Worm (Caenorhabditis elegans): Measurements from ENCODE around the gene T10H9.8.

Gene T10H9.8

DNA sequence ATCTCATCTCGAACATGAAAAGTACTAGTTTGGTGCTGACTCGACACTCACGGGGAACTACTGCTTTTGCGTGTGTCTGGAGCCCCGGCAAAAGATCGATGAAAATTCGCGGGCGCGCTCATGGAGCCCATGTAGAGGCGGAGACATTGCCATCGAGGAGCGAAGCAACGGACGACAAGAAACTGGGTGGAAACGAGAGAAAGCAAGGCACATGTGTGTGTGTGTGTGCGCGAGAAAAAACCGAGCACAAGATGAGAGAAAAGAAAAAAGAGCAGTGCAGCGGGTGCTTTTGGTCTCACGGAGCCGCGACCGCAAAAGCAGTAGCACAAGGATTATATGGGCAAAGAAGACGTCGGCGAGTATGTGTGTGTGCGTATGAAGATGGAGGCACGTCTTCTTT is 6.6 kb downstream of the T10H9.8 start:
- TF ChIP-seq ceh-82 (tag; optimal IDR thresholded peaks at IDR 0.05), result peak; percentile 85
- TF ChIP-seq nfya-1 (tag; optimal IDR thresholded peaks at IDR 0.05; ENCODE audit: insufficient read depth), result peak; percentile 57
- peak; percentile 5 for TF ChIP-seq tbx-2 (tag; optimal IDR thresholded peaks at IDR 0.05)
- TF ChIP-seq hmg-11 (tag; optimal IDR thresholded peaks at IDR 0.05), result peak; percentile 83
- peak; percentile 9 for TF ChIP-seq unc-62 (GFP tag; optimal IDR thresholded peaks at IDR 0.05)
- no peak for TF ChIP-seq zag-1 (tag; optimal IDR thresholded peaks at IDR 0.05)
- TF ChIP-seq snpc-4 (tag; optimal IDR thresholded peaks at IDR 0.05), result peak; percentile 81
- TF ChIP-seq lin-39 (tag; optimal IDR thresholded peaks at IDR 0.05), result peak; percentile 86
- peak; percentile 52 for TF ChIP-seq lin-15B (tag; optimal IDR thresholded peaks at IDR 0.05)
- no peak for TF ChIP-seq sea-2 (GFP tag; optimal IDR thresholded peaks at IDR 0.05)

DNA sequence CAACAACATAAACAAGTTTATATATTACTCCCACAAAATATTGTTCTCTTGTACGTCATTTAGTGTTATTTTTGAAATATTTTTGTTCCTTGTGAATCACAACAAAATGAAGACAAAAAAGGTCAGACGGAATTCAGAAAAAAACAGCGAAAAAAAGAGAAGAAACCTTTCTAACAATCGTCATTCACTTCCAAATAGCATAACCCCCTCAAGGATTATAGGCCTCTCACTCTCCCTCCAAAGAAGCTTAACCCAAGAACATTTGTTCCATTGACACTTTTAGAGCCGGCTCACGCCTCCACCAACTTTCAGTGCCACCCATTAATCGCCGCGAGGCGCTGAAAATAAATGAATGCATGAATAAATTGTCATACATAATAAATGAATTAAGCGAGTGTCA is 7.4 kb downstream of the T10H9.8 start:
- TF ChIP-seq fkh-10 (GFP tag; optimal IDR thresholded peaks at IDR 0.05) (no peak), nhr-23 (tag; optimal IDR thresholded peaks at IDR 0.05) (no peak), nhr-43 (tag; optimal IDR thresholded peaks at IDR 0.05; ENCODE audit: poor library complexity, severe bottlenecking) (no peak), pha-4 (tag; optimal IDR thresholded peaks at IDR 0.05) (no peak), lin-39 (tag; optimal IDR thresholded peaks at IDR 0.05) (peak; percentile 24), unc-62 (GFP tag; optimal IDR thresholded peaks at IDR 0.05) (no peak), eor-1 (tag; optimal IDR thresholded peaks at IDR 0.05) (no peak)

DNA sequence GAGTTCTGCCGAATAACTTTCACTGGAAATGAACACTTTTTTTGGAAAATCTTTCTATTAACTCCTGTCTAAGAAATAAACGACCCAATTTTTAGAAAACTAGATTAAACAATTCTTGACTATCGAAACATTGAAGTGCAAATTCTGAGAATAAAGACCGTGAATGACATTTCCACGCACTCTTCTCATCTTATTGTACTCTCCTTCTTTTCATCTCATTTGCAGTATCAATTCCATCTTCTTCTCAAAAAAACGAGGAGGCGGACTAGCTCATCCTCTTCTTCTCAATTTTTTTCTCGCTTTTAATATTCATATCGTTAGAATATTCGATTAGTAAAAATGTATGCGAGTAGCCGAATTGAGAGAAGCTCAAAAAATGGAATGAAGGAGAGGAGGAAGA is 9.5 kb downstream of the T10H9.8 start:
- TF ChIP-seq mml-1 (tag; optimal IDR thresholded peaks at IDR 0.05), result no peak
- TF ChIP-seq elt-1 (tag; optimal IDR thresholded peaks at IDR 0.05), result no peak
- TF ChIP-seq elt-2 (tag; optimal IDR thresholded peaks at IDR 0.05), result no peak
- TF ChIP-seq nhr-76 (tag; optimal IDR thresholded peaks at IDR 0.05), result no peak
- no peak for TF ChIP-seq nhr-23 (tag; optimal IDR thresholded peaks at IDR 0.05)
- TF ChIP-seq pqm-1 (tag; optimal IDR thresholded peaks at IDR 0.05), result no peak
- no peak for TF ChIP-seq elt-3 (tag; optimal IDR thresholded peaks at IDR 0.05)
- TF ChIP-seq jun-1 (tag; optimal IDR thresholded peaks at IDR 0.05), result no peak
- TF ChIP-seq tbx-2 (tag; optimal IDR thresholded peaks at IDR 0.05), result no peak
- no peak for TF ChIP-seq ceh-16 (tag; optimal IDR thresholded peaks at IDR 0.05)
- no peak for TF ChIP-seq ceh-28 (tag; optimal IDR thresholded peaks at IDR 0.05)
- no peak for TF ChIP-seq egl-5 (tag; optimal IDR thresholded peaks at IDR 0.05)

DNA sequence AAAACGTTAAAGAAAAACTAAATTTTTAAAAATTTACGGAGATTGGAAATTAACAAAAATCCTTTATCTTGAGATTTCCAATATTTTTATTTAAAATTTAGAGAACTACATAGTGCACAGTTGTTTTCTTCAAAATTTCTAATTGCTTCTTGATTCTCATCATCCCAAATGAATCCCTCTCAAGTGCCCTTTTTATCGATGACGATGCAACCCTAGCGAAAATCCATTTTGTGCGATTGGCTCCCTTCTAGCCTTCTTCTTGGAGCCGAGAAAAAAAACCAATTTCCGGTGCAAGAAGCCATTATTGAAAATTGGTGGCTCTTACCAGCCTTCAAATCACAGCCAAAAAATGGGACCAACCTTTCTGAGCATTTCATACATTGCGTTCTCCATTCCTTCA is 10.4 kb downstream of the T10H9.8 start:
- TF ChIP-seq egl-5 (tag; optimal IDR thresholded peaks at IDR 0.05) (no peak), R02D3.7 (tag; optimal IDR thresholded peaks at IDR 0.05) (no peak), fkh-10 (GFP tag; optimal IDR thresholded peaks at IDR 0.05) (no peak), zag-1 (tag; optimal IDR thresholded peaks at IDR 0.05) (no peak), unc-39 (tag; optimal IDR thresholded peaks at IDR 0.05) (no peak), nhr-76 (tag; optimal IDR thresholded peaks at IDR 0.05) (no peak), nfya-1 (tag; optimal IDR thresholded peaks at IDR 0.05; ENCODE audit: insufficient read depth) (no peak), elt-1 (tag; optimal IDR thresholded peaks at IDR 0.05) (no peak), mdl-1 (tag; optimal IDR thresholded peaks at IDR 0.05) (no peak), egl-27 (tag; optimal IDR thresholded peaks at IDR 0.05) (no peak)

DNA sequence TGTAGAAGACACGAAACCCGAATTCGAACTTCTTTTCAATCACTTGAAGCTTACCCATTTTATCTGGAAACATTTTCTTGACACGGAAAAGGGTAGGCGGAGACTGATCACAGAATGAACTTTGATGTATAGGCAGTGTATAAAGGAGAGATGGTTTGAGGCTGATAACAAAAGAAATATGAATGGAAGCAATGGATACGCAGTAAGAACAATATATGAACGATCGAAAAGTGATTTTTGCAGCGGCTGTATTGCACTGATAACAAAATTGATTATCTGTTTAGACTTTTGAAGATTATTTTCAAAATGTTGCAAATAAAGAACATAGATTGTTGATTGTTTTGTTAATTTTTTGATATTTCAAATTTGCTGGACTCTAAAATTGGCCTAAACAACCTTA is 13.6 kb downstream of the T10H9.8 start, which contains the start of gene pmp-5:
pmp-5 (minus strand) TSS at position 63 of the 400 bp plus-strand sequence.
- TF ChIP-seq snpc-4 (tag; optimal IDR thresholded peaks at IDR 0.05), result no peak
- TF ChIP-seq pqm-1 (tag; optimal IDR thresholded peaks at IDR 0.05), result peak; percentile 83
- TF ChIP-seq mdl-1 (tag; optimal IDR thresholded peaks at IDR 0.05), result no peak
- peak; percentile 89 for TF ChIP-seq elt-2 (tag; optimal IDR thresholded peaks at IDR 0.05)
- TF ChIP-seq jun-1 (tag; optimal IDR thresholded peaks at IDR 0.05), result peak; percentile 14

DNA sequence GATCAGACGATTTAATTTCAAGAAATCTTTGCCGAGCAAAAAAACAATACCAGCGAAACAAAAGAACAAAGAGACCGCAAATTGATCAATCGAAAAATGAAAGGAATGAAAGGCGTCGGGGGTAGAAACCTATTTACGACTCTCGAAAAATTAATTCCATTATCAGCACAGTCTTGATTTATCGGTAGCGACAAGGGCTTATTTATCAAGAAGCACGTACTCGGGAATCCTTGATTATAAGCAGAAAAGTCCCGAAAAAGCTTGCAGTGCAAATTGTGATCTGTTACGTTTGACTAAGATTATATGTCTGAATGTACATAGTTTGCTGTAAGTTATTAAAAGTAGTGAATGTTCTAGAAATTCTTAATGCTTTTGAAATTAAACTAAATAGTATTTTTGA is 14.4 kb downstream of the T10H9.8 start:
- TF ChIP-seq nhr-25 (tag; optimal IDR thresholded peaks at IDR 0.05) (no peak), elt-2 (tag; optimal IDR thresholded peaks at IDR 0.05) (peak; percentile 58), pqm-1 (tag; optimal IDR thresholded peaks at IDR 0.05) (peak; percentile 76)

Data from whole organism, L3 larva.